Fruit fly (Drosophila melanogaster): ENCODE data around the gene CG13390.

dm6 chr2L:8414887-8415883 lies 38.6 kb upstream of the CG13390 start, which contains the start of the genes CG13398 and Akap200:
- no peak for TF ChIP-seq CTCF (optimal IDR thresholded peaks at IDR 0.05)
- TF ChIP-seq CG8478 (optimal IDR thresholded peaks at IDR 0.05) = no peak

Data from S2 (cell line).